Worm (Caenorhabditis elegans) whole organism, L4 larva: Measurements from ENCODE around the gene srw-7.

Experiments
- F10B5.3 ChIP-seq: sonication (generic microtip); optimal IDR thresholded peaks from 2 replicates; lab custom pipeline; 2016; ENCODE audit warnings: mild to moderate bottlenecking, missing genetic modification characterization, missing compliant biosample characterization
- F26F4.8 ChIP-seq: fragments of 200-800 bp; sonication (Bioruptor generic); conservative IDR thresholded peaks from 2 replicates; pipeline ENCODE4 v1.3.6; 2022; ENCODE audit warnings: missing genetic modification characterization, missing compliant biosample characterization
- R02D3.7 ChIP-seq: fragments of 150-350 bp; sonication (generic microtip); optimal IDR thresholded peaks from 3 replicates; lab custom pipeline; 2014; ENCODE audit warnings: missing biosample characterization, missing genetic modification characterization
- Y75B8A.6 ChIP-seq: fragments of 200-800 bp; sonication (Bioruptor generic); IDR thresholded peaks from 2 replicates; pipeline ENCODE4 v1.3.6; 2022; ENCODE audit warnings: missing genetic modification reagents, missing genetic modification characterization, missing compliant biosample characterization
- ZK546.5 ChIP-seq, 2 experiments: sonication (generic microtip); optimal IDR thresholded peaks; 2 replicates each; lab custom pipeline; 2017; ENCODE audit warnings: missing biosample characterization in 2 of 2, missing genetic modification characterization in 2 of 2
- aha-1 ChIP-seq: fragments of 150-350 bp; peaks from one replicate; lab custom pipeline; 2014; ENCODE audit warnings: missing biosample characterization, missing genetic modification characterization
- aly-2 ChIP-seq: sonication (generic microtip); optimal IDR thresholded peaks from 2 replicates; lab custom pipeline; 2018; ENCODE audit warnings: missing biosample characterization, missing genetic modification characterization
- arid-1 ChIP-seq: fragments of 200-800 bp; sonication (Bioruptor generic); conservative IDR thresholded peaks from 2 replicates; pipeline ENCODE4 v1.3.6; 2022; ENCODE audit warnings: missing genetic modification reagents, missing genetic modification characterization, missing compliant biosample characterization
- ceh-82 ChIP-seq: sonication (generic microtip); optimal IDR thresholded peaks from 2 replicates; lab custom pipeline; 2017; ENCODE audit warnings: missing biosample characterization, missing genetic modification characterization
- cey-2 ChIP-seq: sonication (generic microtip); optimal IDR thresholded peaks from 3 replicates; lab custom pipeline; 2017; ENCODE audit warnings: missing genetic modification characterization, mild to moderate bottlenecking, missing compliant biosample characterization, antibody characterized with exemption, borderline replicate concordance; ENCODE audit not compliant: insufficient read depth
- daf-16 ChIP-seq, 3 experiments: sonication (generic microtip); optimal IDR thresholded peaks; 2 replicates each; lab custom pipeline; 2016 to 2017; ENCODE audit warnings: missing genetic modification characterization in 3 of 3, missing genetic modification reagents in 3 of 3, mild to moderate bottlenecking in 2 of 3, missing compliant biosample characterization in 2 of 3, missing biosample characterization in 1 of 3, moderate library complexity in 1 of 3
- dmd-6 ChIP-seq: fragments of 200-800 bp; sonication (Bioruptor generic); IDR thresholded peaks from 2 replicates; pipeline ENCODE4 v1.3.6; 2022; ENCODE audit warnings: missing genetic modification reagents, missing genetic modification characterization, missing compliant biosample characterization
- dpl-1 ChIP-seq: fragments of 150-350 bp; optimal IDR thresholded peaks from 2 replicates; lab custom pipeline; 2014; ENCODE audit warnings: missing biosample characterization, missing genetic modification reagents, missing genetic modification characterization
- dve-1 ChIP-seq: sonication (generic microtip); optimal IDR thresholded peaks from 2 replicates; lab custom pipeline; 2017; ENCODE audit warnings: antibody characterized with exemption, mild to moderate bottlenecking, missing genetic modification characterization, missing compliant biosample characterization; ENCODE audit not compliant: insufficient read depth
- fkh-10 ChIP-seq: fragments of 150-350 bp; optimal IDR thresholded peaks from 2 replicates; lab custom pipeline; 2014; ENCODE audit warnings: missing biosample characterization, missing genetic modification reagents, missing genetic modification characterization
- hif-1 ChIP-seq, 2 experiments: sonication (generic microtip); optimal IDR thresholded peaks; 2 replicates each; lab custom pipeline; 2016 to 2017; ENCODE audit warnings: missing compliant biosample characterization in 2 of 2, missing genetic modification characterization in 2 of 2, missing genetic modification reagents in 2 of 2, missing genotype in 2 of 2, mild to moderate bottlenecking in 1 of 2
- hlh-11 ChIP-seq: fragments of 200-800 bp; sonication (Bioruptor generic); optimal IDR thresholded peaks from 2 replicates; lab custom pipeline; 2018; ENCODE audit warnings: mild to moderate bottlenecking, missing genetic modification characterization, missing compliant biosample characterization
- lim-7 ChIP-seq: fragments of 200-800 bp; sonication (Bioruptor generic); IDR thresholded peaks from 2 replicates; pipeline ENCODE4 v1.3.6; 2022; ENCODE audit warnings: missing genetic modification characterization, missing compliant biosample characterization
- lin-15B ChIP-seq: fragments of 150-350 bp; sonication (generic microtip); optimal IDR thresholded peaks from 3 replicates; lab custom pipeline; 2014; ENCODE audit warnings: missing biosample characterization, missing genetic modification characterization
- lin-39 ChIP-seq: fragments of 150-350 bp; optimal IDR thresholded peaks from 2 replicates; lab custom pipeline; 2014; ENCODE audit warnings: missing biosample characterization, missing genetic modification reagents, missing genetic modification characterization
- madf-9 ChIP-seq: fragments of 200-800 bp; sonication (Bioruptor generic); conservative IDR thresholded peaks from 2 replicates; pipeline ENCODE4 v1.3.6; 2022; ENCODE audit warnings: missing genetic modification reagents, missing genetic modification characterization, missing compliant biosample characterization
- mes-2 ChIP-seq: sonication (generic microtip); optimal IDR thresholded peaks from 2 replicates; lab custom pipeline; 2016; ENCODE audit warnings: missing genotype, mild to moderate bottlenecking, missing genetic modification characterization, missing compliant biosample characterization; ENCODE audit not compliant: poor library complexity, severe bottlenecking
- nhr-102 ChIP-seq: sonication (generic microtip); optimal IDR thresholded peaks from 2 replicates; lab custom pipeline; 2016; ENCODE audit warnings: mild to moderate bottlenecking, missing genetic modification characterization, moderate library complexity, missing compliant biosample characterization
- nhr-11 ChIP-seq: fragments of 150-350 bp; optimal IDR thresholded peaks from 2 replicates; lab custom pipeline; 2014; ENCODE audit warnings: missing biosample characterization, missing genetic modification characterization
- nhr-28 ChIP-seq: fragments of 150-350 bp; optimal IDR thresholded peaks from 2 replicates; lab custom pipeline; 2014; ENCODE audit warnings: missing biosample characterization, missing genetic modification characterization
- nhr-42 ChIP-seq: fragments of 200-800 bp; sonication (Bioruptor generic); IDR thresholded peaks from 2 replicates; pipeline ENCODE4 v1.3.6; 2022; ENCODE audit warnings: missing genetic modification characterization, missing compliant biosample characterization
- pha-4 ChIP-seq, 2 experiments: fragments of 150-350 bp in 1 of 2; fragments of 200-800 bp in 1 of 2; sonication (Bioruptor generic) in 1 of 2; IDR thresholded peaks in 1 of 2; optimal IDR thresholded peaks in 1 of 2; 2 replicates each; pipeline versions ENCODE4 v1.3.6 to Lab custom; 2014 to 2022; ENCODE audit warnings: missing genetic modification characterization in 2 of 2, missing genetic modification reagents in 2 of 2, missing biosample characterization in 1 of 2, missing compliant biosample characterization in 1 of 2
- pqm-1 ChIP-seq: sonication (generic microtip); optimal IDR thresholded peaks from 2 replicates; lab custom pipeline; 2017; ENCODE audit warnings: missing biosample characterization, missing genetic modification characterization
- set-16 ChIP-seq: fragments of 200-800 bp; sonication (Bioruptor generic); IDR thresholded peaks from 2 replicates; pipeline ENCODE4 v1.3.6; 2022; ENCODE audit warnings: missing genetic modification reagents, missing genetic modification characterization, missing compliant biosample characterization
- tag-97 ChIP-seq: fragments of 200-800 bp; sonication (Bioruptor generic); IDR thresholded peaks from 2 replicates; pipeline ENCODE4 v1.3.6; 2022; ENCODE audit warnings: missing genetic modification characterization, missing compliant biosample characterization
- unc-62 ChIP-seq, 3 experiments: fragments of 150-350 bp in 1 of 3; sonication (generic microtip); optimal IDR thresholded peaks in 2 of 3; peaks in 1 of 3; 1 replicate in 1 of 3; 2 replicates in 2 of 3; lab custom pipeline; 2014 to 2017; ENCODE audit warnings: missing biosample characterization in 3 of 3, missing genetic modification characterization in 3 of 3, missing genetic modification reagents in 3 of 3, missing genotype in 1 of 3
- zfp-2 ChIP-seq: sonication (generic microtip); optimal IDR thresholded peaks from 2 replicates; lab custom pipeline; 2016; ENCODE audit warnings: mild to moderate bottlenecking, missing genetic modification characterization, missing compliant biosample characterization

srw-7 gene

DNA sequence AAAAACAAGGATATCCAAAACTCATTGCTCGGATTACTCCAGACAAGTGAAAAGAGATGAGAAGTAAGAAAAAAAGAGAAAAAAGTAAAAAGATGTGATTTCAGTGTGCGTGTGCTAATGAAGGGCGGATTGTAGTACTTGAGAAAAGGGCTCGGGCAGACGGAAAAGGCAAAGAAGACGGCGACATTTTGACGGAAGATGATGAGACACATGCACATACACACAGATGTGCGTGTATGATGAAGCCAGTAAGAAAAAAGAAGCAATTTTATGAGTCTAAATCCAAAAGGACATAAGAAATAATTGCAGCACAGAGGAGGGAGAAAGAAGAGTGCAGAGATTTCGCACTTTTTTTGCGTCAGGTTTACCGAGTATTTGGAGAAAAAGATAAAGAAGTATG lies 17.5 kb upstream of the srw-7 start:
- TF ChIP-seq fkh-10 (GFP tag; lab: Kevin White, UChicago), result peak; percentile 68
- peak; percentile 63 for TF ChIP-seq aha-1 (tag; lab: Kevin White, UChicago)
- TF ChIP-seq pha-4 (GFP tag; IDR thresholded peaks at IDR 0.05; lab: Robert Waterston, UW), result no peak
- TF ChIP-seq pha-4 (tag; optimal IDR thresholded peaks at IDR 0.05; lab: Kevin White, UChicago), result no peak

DNA sequence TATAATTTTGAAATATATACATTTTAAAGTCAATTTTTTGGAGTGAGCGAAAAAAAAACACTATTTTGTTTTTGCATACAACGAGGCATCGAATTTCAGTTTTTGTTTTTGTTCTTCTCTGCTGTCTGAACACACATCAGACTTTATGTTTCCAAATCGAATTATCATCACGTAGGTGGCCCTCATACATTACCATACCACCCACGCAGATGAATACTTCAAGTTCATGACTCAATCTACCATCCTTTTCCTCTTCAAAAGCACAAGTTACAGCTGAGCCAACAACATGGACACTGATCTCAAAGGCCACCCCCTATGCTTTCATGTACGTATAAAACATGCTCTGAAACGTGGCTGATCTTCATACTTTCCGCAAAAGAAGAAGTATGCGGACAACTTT lies 16.3 kb upstream of the srw-7 start, which contains the start of gene R08F11.7:
R08F11.7 (plus strand) TSS at position 301 of the 400 bp plus-strand sequence.
- peak; percentile 82 for TF ChIP-seq aha-1 (tag; lab: Kevin White, UChicago)
- TF ChIP-seq nhr-42, result no peak
- TF ChIP-seq lim-7, result no peak

DNA sequence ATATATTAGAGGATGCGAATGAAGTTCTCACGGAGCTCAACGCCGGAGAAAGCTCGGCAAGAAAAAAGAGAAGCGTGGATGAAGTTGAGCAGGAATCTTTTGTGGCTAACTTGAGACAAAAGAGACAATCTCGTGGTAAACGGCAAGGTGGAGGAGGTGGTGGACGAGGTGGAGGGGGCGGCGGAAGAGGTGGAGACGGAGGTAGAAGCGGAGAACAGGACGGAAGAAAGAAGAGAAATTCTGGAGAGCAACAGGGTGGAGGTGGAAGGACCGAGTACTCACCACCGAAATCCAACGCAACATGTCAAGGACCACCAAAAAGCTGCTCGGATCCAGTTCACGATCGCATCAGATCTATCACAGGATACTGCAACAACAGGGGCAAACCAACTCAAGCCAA lies 15.6 kb upstream of the srw-7 start:
- TF ChIP-seq madf-9 (GFP tag; lab: Robert Waterston, UW) (no peak), set-16 (GFP tag; lab: Robert Waterston, UW) (peak; percentile 70), F26F4.8 (GFP tag; lab: Robert Waterston, UW) (no peak), arid-1 (GFP tag; lab: Robert Waterston, UW) (no peak)

DNA sequence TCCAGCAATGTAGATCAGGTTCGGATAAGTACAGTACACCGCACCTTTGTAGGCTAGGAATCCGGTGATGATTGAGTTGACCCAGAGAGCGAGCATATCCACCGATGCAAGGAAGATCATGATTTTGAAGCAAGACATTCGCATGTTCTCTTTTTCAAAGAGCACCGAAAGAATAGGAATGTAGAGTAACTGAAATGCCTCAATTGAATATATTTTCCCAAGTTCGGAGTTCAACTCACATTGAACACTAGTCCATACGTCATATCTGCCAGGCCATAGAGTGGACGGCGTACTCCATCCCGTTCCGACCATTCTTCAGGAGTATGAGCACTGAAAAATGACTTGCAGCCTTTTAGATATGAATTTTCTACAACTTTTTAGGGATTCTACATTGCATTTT lies 6.3 kb upstream of the srw-7 start:
- TF ChIP-seq Y75B8A.6 (GFP tag; lab: Robert Waterston, UW), result no peak
- no peak for TF ChIP-seq tag-97 (GFP tag; lab: Robert Waterston, UW)
- TF ChIP-seq unc-62 (GFP tag; optimal IDR thresholded peaks at IDR 0.05 in 1 of 2; lab: Kevin White, UChicago), result peak in 1 of 2 experiments; percentile 90
- TF ChIP-seq unc-62 (tag; optimal IDR thresholded peaks at IDR 0.05; lab: Kevin White, UChicago), result no peak
- TF ChIP-seq, all 104 proteins: peak for 1

DNA sequence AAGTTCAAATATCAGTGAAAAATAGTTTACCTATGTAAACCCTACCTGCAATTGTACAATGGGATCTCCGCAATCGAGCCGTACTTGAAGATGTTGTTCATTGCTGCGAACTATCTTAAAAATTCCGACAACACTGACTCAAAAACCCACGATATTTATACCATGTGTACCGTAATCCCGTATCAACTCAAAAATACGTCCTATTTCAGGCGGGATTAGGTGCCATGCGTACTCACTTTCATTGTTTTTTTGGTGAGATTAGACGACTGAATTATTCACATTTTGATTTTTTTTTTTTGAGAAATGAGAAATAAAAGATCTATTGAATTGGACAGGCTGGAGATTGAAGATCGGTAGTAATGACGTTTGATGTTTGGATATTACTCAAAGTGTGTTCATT lies 5.7 kb upstream of the srw-7 start, which contains the start of gene srt-30:
srt-30 (minus strand) TSS at position 101 of the 400 bp plus-strand sequence.
- TF ChIP-seq cey-2 (no peak), zfp-2 (tag; lab: Kevin White, UChicago) (no peak), R02D3.7 (tag; lab: Kevin White, UChicago) (no peak), lin-39 (no peak), dve-1 (tag; lab: Kevin White, UChicago) (no peak)
- TF ChIP-seq, all 104 proteins: peak for 0

DNA sequence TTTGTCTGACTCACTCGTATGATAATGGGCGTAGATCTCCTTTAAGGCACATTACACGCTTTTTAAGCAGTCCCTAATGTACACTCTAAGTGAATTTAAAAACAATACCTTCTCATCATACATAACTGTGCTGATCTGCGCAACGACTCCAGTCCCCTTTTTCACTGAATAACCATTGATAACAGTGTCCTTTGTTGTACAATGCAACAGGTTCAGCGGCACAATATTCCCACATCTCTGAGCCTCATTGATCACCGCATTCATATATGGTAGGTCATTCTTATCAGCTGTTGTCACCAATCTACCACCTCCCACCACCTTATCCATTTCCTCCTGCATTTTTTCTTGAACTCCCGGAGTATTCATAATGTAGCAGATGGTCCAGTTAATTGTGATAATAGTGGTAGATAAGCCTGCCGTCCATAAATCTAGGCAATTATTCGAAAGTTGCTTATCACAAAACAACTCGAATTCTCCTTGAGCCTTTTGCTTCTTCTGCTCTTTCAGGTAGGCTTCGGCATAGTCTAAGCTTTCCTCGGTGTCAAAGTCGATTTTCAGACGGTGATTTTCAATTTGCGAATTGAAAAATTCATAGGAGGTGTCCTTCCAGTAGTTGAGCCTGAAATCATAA lies 4.2 kb upstream of the srw-7 start:
- peak; percentile 66 for TF ChIP-seq aha-1 (tag; lab: Kevin White, UChicago)
- peak in 1 of 2 experiments; percentile 92 for TF ChIP-seq unc-62 (GFP tag; optimal IDR thresholded peaks at IDR 0.05 in 1 of 2; lab: Kevin White, UChicago)
- no peak for TF ChIP-seq unc-62 (tag; optimal IDR thresholded peaks at IDR 0.05; lab: Kevin White, UChicago)
- TF ChIP-seq nhr-102 (tag; lab: Kevin White, UChicago), result no peak
- TF ChIP-seq, all 104 proteins: peak for 2

DNA sequence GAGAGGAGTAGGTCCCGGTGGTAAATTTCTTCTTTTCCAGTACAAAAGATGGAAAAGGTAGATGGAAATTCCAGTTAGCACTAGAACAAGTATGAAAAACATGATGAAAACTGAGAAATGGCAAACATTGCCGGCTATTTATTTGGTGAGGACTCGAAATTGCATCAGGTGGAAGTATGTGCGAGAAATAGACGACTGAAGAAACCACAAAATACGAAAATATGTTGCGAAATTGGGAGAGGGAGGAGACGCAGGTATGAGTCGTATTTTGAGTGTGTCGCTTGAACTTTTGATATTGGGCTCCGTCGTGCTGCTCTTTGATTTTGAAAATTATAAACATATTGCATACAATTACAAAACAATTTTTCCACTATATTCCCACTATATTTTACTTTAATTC lies 2.7 kb upstream of the srw-7 start, which contains the start of gene cyp-33C8:
cyp-33C8 (minus strand) TSS at position 200 of the 400 bp plus-strand sequence.
- TF ChIP-seq mes-2, result peak; percentile 23
- TF ChIP-seq lin-15B (tag; lab: Kevin White, UChicago), result no peak
- TF ChIP-seq nhr-28 (tag; lab: Kevin White, UChicago), result peak; percentile 95
- TF ChIP-seq dpl-1 (GFP tag; lab: Kevin White, UChicago), result peak; percentile 16
- no peak for TF ChIP-seq daf-16 (GFP tag; optimal IDR thresholded peaks at IDR 0.05; lab: Kevin White, UChicago)
- peak; percentile 70 for TF ChIP-seq daf-16 (tag; optimal IDR thresholded peaks at IDR 0.05; lab: Kevin White, UChicago)
- peak in 1 of 2 experiments; percentile 46 for TF ChIP-seq hif-1 (tag; optimal IDR thresholded peaks at IDR 0.05; lab: Kevin White, UChicago)
- TF ChIP-seq ceh-82 (tag; lab: Kevin White, UChicago), result no peak
- TF ChIP-seq aly-2 (tag; lab: Kevin White, UChicago), result no peak
- TF ChIP-seq ZK546.5 (tag; optimal IDR thresholded peaks at IDR 0.05; lab: Kevin White, UChicago), result no peak
- TF ChIP-seq nhr-102 (tag; lab: Kevin White, UChicago), result peak; percentile 31
- TF ChIP-seq pqm-1 (tag; lab: Kevin White, UChicago), result peak; percentile 8
- TF ChIP-seq hlh-11 (tag; lab: Kevin White, UChicago), result peak; percentile 31
- no peak for TF ChIP-seq F10B5.3
- TF ChIP-seq nhr-11, result peak; percentile 63
- no peak for TF ChIP-seq pha-4 (GFP tag; IDR thresholded peaks at IDR 0.05; lab: Robert Waterston, UW)
- peak; percentile 6 for TF ChIP-seq pha-4 (tag; optimal IDR thresholded peaks at IDR 0.05; lab: Kevin White, UChicago)
- peak; percentile 49 for TF ChIP-seq dmd-6
